Worm (Caenorhabditis elegans) whole organism, L4/young adult: Measurements from ENCODE around the gene F18A1.7.

ENCODE experiments used
- W03F9.2 ChIP-seq: fragments of 150-350 bp; optimal IDR thresholded peaks from 2 replicates; lab custom pipeline; 2014; ENCODE audit warnings: missing biosample characterization, missing genetic modification characterization
- him-1 ChIP-seq: sonication (generic microtip); optimal IDR thresholded peaks from 2 replicates; lab custom pipeline; 2016; ENCODE audit warnings: missing genotype, missing genetic modification reagents, missing genetic modification characterization, missing compliant biosample characterization

DNA sequence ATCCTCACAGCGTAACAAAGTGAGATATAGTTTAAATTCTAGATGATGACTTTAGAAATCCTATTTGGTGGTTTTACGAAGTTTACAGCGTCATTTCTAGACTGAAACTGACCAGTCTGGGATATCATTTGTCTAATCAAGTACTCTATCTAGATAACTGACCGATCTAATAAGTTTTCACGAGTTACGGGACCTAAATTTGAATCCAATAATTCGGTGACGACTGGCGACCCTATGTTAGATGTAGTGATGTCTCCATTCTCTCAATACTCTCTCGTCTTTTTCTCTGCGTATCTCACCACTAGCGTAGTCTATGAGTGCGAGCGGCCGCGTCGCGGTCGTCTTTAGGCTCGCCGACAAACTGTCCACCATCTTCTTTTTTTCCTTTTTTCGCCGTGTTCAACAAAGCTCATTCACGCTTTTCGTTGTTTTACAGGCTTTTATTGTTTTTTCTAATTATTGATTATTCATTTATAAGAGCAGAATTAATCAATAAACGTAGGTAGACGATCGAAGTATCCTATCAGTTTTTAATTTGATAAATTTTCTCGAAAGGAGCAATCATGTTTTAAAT, 48.1 kb downstream of the F18A1.7 start:
- TF ChIP-seq him-1 (tag; lab: Kevin White, UChicago) (no peak), W03F9.2 (tag; lab: Kevin White, UChicago) (no peak)
